Worm (Caenorhabditis elegans): ENCODE results near the gene nhr-43.

nhr-43 gene

DNA sequence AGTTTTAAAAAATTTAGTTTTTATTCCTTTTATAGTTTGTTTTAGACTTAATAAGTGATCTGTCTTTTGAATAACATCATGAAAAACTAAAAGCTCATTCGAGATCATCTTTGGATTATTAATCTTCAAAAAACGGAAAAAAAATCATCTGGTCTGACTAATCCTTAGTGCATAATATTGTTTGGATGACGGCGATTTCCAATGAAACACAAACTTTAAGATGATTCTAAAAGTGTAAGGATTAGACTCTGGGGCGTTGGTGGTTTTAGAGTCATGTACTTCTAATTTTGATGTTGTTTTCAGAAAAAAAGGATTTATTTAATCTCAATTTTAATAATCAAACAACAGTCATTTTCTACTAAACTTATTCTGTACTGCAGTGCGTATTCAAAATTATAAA lies 6.1 kb upstream of the nhr-43 start:
- TF ChIP-seq elt-1 (tag; optimal IDR thresholded peaks at IDR 0.05; ENCODE audit: borderline replicate concordance, insufficient read depth) (no peak), lsy-2 (tag; optimal IDR thresholded peaks at IDR 0.05) (no peak), sem-2 (GFP tag; optimal IDR thresholded peaks at IDR 0.05) (no peak), drap-1 (GFP tag; optimal IDR thresholded peaks at IDR 0.05) (no peak), mab-5 (tag; optimal IDR thresholded peaks at IDR 0.05) (no peak), pha-4 (tag; optimal IDR thresholded peaks at IDR 0.05) (no peak), bed-3 (GFP tag; optimal IDR thresholded peaks at IDR 0.05) (no peak), mep-1 (tag; optimal IDR thresholded peaks at IDR 0.05) (no peak), mls-2 (tag; optimal IDR thresholded peaks at IDR 0.05) (no peak), zip-8 (tag; optimal IDR thresholded peaks at IDR 0.05) (no peak), unc-62 (GFP tag; optimal IDR thresholded peaks at IDR 0.05) (no peak)

- no peak for TF ChIP-seq nhr-12 (tag; optimal IDR thresholded peaks at IDR 0.05)
- no peak for TF ChIP-seq ztf-11 (tag; optimal IDR thresholded peaks at IDR 0.05)
Observed at ce11 chrIV:11897710-11898109, 1.7 kb upstream of the nhr-43 start.

- TF ChIP-seq sptf-1 (tag; optimal IDR thresholded peaks at IDR 0.05) (no peak), elt-1 (tag; optimal IDR thresholded peaks at IDR 0.05; ENCODE audit: borderline replicate concordance, insufficient read depth) (peak; percentile 66), nhr-12 (tag; optimal IDR thresholded peaks at IDR 0.05) (no peak), ztf-11 (tag; optimal IDR thresholded peaks at IDR 0.05) (no peak)
Observed at ce11 chrIV:11900399-11900798, 1.0 kb downstream of the nhr-43 start.

DNA sequence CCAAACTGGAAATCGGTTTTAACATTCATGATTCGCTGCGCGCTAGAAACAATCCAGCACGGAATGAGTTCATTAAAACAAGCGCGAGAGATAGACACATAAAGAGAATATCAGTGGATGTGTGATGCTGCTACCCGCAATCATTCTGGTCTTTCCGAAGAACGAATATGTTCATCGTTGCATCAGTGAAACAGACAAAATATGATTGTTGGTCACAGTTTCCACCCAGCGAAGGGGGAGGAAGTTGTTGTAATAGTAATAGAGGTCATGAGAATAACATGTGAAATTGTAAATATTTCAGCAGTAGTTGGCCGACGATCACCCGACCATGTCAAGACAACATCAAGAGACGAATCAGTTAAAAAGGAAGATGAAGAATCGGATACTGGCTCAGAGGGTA lies 1.8 kb downstream of the nhr-43 start:
- TF ChIP-seq nhr-28 (tag; optimal IDR thresholded peaks at IDR 0.05), result no peak
- no peak for TF ChIP-seq elt-3 (tag; optimal IDR thresholded peaks at IDR 0.05)
- TF ChIP-seq lin-32 (GFP tag; optimal IDR thresholded peaks at IDR 0.05), result no peak
- no peak for TF ChIP-seq cnd-1 (tag; optimal IDR thresholded peaks at IDR 0.05)
- no peak for TF ChIP-seq zip-8 (tag; optimal IDR thresholded peaks at IDR 0.05)
- no peak for TF ChIP-seq lin-13 (tag; optimal IDR thresholded peaks at IDR 0.05)
- TF ChIP-seq lsy-2 (tag; optimal IDR thresholded peaks at IDR 0.05), result no peak
- no peak for TF ChIP-seq tbx-8 (GFP tag; optimal IDR thresholded peaks at IDR 0.05)
- TF ChIP-seq unc-120 (tag; optimal IDR thresholded peaks at IDR 0.05; ENCODE audit: poor library complexity, severe bottlenecking), result no peak
- TF ChIP-seq snpc-4 (tag; optimal IDR thresholded peaks at IDR 0.05), result no peak
- no peak for TF ChIP-seq sptf-1 (tag; optimal IDR thresholded peaks at IDR 0.05)
- TF ChIP-seq mep-1 (tag; optimal IDR thresholded peaks at IDR 0.05), result no peak
- no peak for TF ChIP-seq nhr-237 (tag; optimal IDR thresholded peaks at IDR 0.05)
- no peak for TF ChIP-seq mls-2 (tag; optimal IDR thresholded peaks at IDR 0.05)
- TF ChIP-seq ceh-83 (GFP tag; optimal IDR thresholded peaks at IDR 0.05), result no peak

DNA sequence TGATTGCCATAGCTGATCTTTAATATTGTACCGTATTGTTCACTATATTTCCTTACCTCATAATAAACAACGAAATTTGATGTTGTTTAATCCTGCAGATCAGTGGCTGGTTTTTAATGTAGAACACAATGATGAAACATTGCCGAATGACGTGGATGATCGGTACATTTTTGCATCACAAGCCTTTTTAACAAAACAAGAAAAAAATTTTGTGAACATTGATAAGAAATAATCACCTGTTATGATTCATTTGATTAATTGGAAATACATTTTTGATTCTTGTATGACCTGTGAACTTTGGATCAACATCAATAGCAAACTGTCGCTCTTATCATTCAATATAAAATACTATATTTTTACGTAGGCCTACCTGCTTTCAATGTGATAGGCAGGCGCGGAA lies 3.4 kb downstream of the nhr-43 start:
- TF ChIP-seq nhr-12 (tag; optimal IDR thresholded peaks at IDR 0.05) (no peak), nhr-76 (tag; optimal IDR thresholded peaks at IDR 0.05) (no peak), unc-120 (tag; optimal IDR thresholded peaks at IDR 0.05; ENCODE audit: poor library complexity, severe bottlenecking) (no peak), nhr-2 (tag; optimal IDR thresholded peaks at IDR 0.05) (no peak), unc-39 (tag; optimal IDR thresholded peaks at IDR 0.05) (no peak), elt-1 (tag; optimal IDR thresholded peaks at IDR 0.05; ENCODE audit: borderline replicate concordance, insufficient read depth) (no peak), M03D4.4 (tag; optimal IDR thresholded peaks at IDR 0.05) (no peak), lsy-2 (tag; optimal IDR thresholded peaks at IDR 0.05) (no peak), zip-8 (tag; optimal IDR thresholded peaks at IDR 0.05) (no peak), bed-3 (GFP tag; optimal IDR thresholded peaks at IDR 0.05) (no peak), sem-2 (GFP tag; optimal IDR thresholded peaks at IDR 0.05) (no peak), elt-3 (tag; optimal IDR thresholded peaks at IDR 0.05) (no peak), ceh-83 (GFP tag; optimal IDR thresholded peaks at IDR 0.05) (no peak)

- no peak for TF ChIP-seq ces-1 (GFP tag; optimal IDR thresholded peaks at IDR 0.05)
- peak; percentile 5 for TF ChIP-seq elt-1 (tag; optimal IDR thresholded peaks at IDR 0.05; ENCODE audit: borderline replicate concordance, insufficient read depth)
- TF ChIP-seq nhr-237 (tag; optimal IDR thresholded peaks at IDR 0.05), result no peak
- no peak for TF ChIP-seq ztf-11 (tag; optimal IDR thresholded peaks at IDR 0.05)
- TF ChIP-seq ceh-39 (tag; optimal IDR thresholded peaks at IDR 0.05), result no peak
- no peak for TF ChIP-seq nhr-28 (tag; optimal IDR thresholded peaks at IDR 0.05)
- TF ChIP-seq mep-1 (tag; optimal IDR thresholded peaks at IDR 0.05), result no peak
- no peak for TF ChIP-seq bed-3 (GFP tag; optimal IDR thresholded peaks at IDR 0.05)
Observed at ce11 chrIV:11903676-11904075, 4.3 kb downstream of the nhr-43 start.
